Worm (Caenorhabditis elegans) whole organism, late embryonic: ENCODE results near the gene F58A6.9.

Source experiments
- F13H6.1 ChIP-seq: sonication (generic microtip); optimal IDR thresholded peaks from 2 replicates; lab custom pipeline; 2016; ENCODE audit warnings: missing genetic modification characterization, missing compliant biosample characterization
- ama-1 ChIP-seq: fragments of 150-350 bp; optimal IDR thresholded peaks from 2 replicates; lab custom pipeline; 2014
- ceh-9 ChIP-seq: sonication (generic microtip); optimal IDR thresholded peaks from 2 replicates; lab custom pipeline; 2016; ENCODE audit warnings: mild to moderate bottlenecking, missing genetic modification characterization, inconsistent platforms, missing compliant biosample characterization
- elt-2 ChIP-seq: sonication (generic microtip); optimal IDR thresholded peaks from 2 replicates; lab custom pipeline; 2016; ENCODE audit warnings: missing genetic modification reagents, missing genetic modification characterization, missing compliant biosample characterization
- elt-4 ChIP-seq: sonication (generic microtip); optimal IDR thresholded peaks from 2 replicates; lab custom pipeline; 2016; ENCODE audit warnings: missing genetic modification characterization, missing compliant biosample characterization
- fkh-10 ChIP-seq: fragments of 150-350 bp; optimal IDR thresholded peaks from 2 replicates; lab custom pipeline; 2014; ENCODE audit warnings: missing biosample characterization, missing genetic modification reagents, missing genetic modification characterization
- hlh-30 ChIP-seq: sonication (generic microtip); optimal IDR thresholded peaks from 2 replicates; lab custom pipeline; 2017; ENCODE audit warnings: antibody characterized with exemption, missing genetic modification characterization, missing compliant biosample characterization; ENCODE audit not compliant: insufficient read depth
- hlh-8 ChIP-seq: sonication (generic microtip); optimal IDR thresholded peaks from 2 replicates; lab custom pipeline; 2016; ENCODE audit warnings: missing genotype, missing genetic modification characterization, missing compliant biosample characterization
- nhr-11 ChIP-seq: fragments of 150-350 bp; optimal IDR thresholded peaks from 2 replicates; lab custom pipeline; 2014; ENCODE audit warnings: missing biosample characterization, missing genetic modification characterization
- ref-2 ChIP-seq: sonication (generic microtip); optimal IDR thresholded peaks from 2 replicates; lab custom pipeline; 2016; ENCODE audit warnings: missing genetic modification characterization, missing compliant biosample characterization
- syd-9 ChIP-seq: sonication (generic microtip); optimal IDR thresholded peaks from 2 replicates; lab custom pipeline; 2016; ENCODE audit warnings: mild to moderate bottlenecking, missing genetic modification characterization, moderate library complexity, missing compliant biosample characterization
- unc-55 ChIP-seq: sonication (generic microtip); optimal IDR thresholded peaks from 2 replicates; lab custom pipeline; 2017; ENCODE audit warnings: missing biosample characterization, missing genetic modification reagents, missing genetic modification characterization
- unc-86 ChIP-seq: sonication (generic microtip); optimal IDR thresholded peaks from 2 replicates; lab custom pipeline; 2016; ENCODE audit warnings: missing genetic modification characterization, missing compliant biosample characterization

- TF ChIP-seq nhr-11 (tag; lab: Kevin White, UChicago) (no peak), hlh-8 (tag; lab: Kevin White, UChicago) (no peak), unc-86 (tag; lab: Kevin White, UChicago) (no peak), ama-1 (lab: Kevin White, UChicago) (no peak), syd-9 (tag; lab: Kevin White, UChicago) (no peak), F13H6.1 (tag; lab: Kevin White, UChicago) (no peak), unc-55 (GFP tag; lab: Kevin White, UChicago) (no peak), ceh-9 (tag; lab: Kevin White, UChicago) (no peak), fkh-10 (GFP tag; lab: Kevin White, UChicago) (no peak), elt-2 (tag; lab: Kevin White, UChicago) (no peak), elt-4 (no peak), hlh-30 (tag; lab: Kevin White, UChicago) (no peak), ref-2 (no peak)
These were observed 4.6 kb upstream of the F58A6.9 start, which contains the start of gene srb-5 for ce11 chrII:5163283-5163682.
